1 fruit fly cellular context compared by ENCODE assay signal in the genomic region with DNA sequence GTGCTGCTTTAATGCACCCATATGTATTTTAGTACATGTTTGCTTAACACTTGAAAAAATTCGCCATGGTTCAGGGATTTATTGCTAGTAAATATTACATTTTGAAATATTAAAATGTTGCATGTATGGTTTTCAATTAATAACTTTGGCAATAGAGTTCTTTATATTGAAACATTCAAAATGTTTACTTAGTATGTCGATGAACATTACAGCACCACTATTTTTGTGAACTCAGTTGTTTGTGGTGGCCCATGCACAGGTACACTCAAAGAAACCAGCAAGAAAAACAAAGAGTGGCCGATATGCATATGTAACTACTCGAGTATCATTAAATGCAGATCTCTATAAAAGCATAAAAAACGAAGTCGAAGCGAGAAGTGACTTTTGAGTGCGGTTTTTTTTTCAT.
TF ChIP-seq lines count a peak whose summit lies in the region.

No protein-coding gene starts in this region.

TF ChIP-seq in whole organism, embryonic, 481 proteins besides CTCF, POLR2A, EP300 and RAD21 (continued from another document and continues in another):
- TF ChIP-seq CG9727 (GFP tag; optimal IDR thresholded peaks at IDR 0.05; lab: Kevin White, UChicago) (peak; percentile 52), fd96Cb (tag; optimal IDR thresholded peaks at IDR 0.05; lab: Kevin White, UChicago) (peak; percentile 81), pho (GFP tag; optimal IDR thresholded peaks at IDR 0.05; lab: Kevin White, UChicago) (no peak), CG18599 (GFP tag; optimal IDR thresholded peaks at IDR 0.05; lab: Kevin White, UChicago) (peak; percentile 46), CG13894 (tag; optimal IDR thresholded peaks at IDR 0.05; lab: Kevin White, UChicago) (no peak), so (GFP tag; IDR thresholded peaks at IDR 0.05; lab: Robert Waterston, UW) (peak; percentile 70; the same call in 1 of the 3 replicates), CG16779 (GFP tag; IDR thresholded peaks at IDR 0.05; lab: Robert Waterston, UW) (no peak), CG11093 (GFP tag; IDR thresholded peaks at IDR 0.05; lab: Robert Waterston, UW) (peak; percentile 60; the same call in 1 of the 3 replicates), CG15696 (tag; optimal IDR thresholded peaks at IDR 0.05; lab: Kevin White, UChicago) (peak; percentile 72), Abd-B (GFP tag; optimal IDR thresholded peaks at IDR 0.05; lab: Kevin White, UChicago) (peak; percentile 61), NC2α (GFP tag; optimal IDR thresholded peaks at IDR 0.05; lab: Kevin White, UChicago) (no peak), exex (tag; optimal IDR thresholded peaks at IDR 0.05; lab: Kevin White, UChicago) (no peak), sna (GFP tag; IDR thresholded peaks at IDR 0.05; lab: Robert Waterston, UW; ENCODE audit: partially characterized antibody) (no peak), Doc2 (GFP tag; IDR thresholded peaks at IDR 0.05; lab: Robert Waterston, UW) (no peak), Usf (GFP tag; optimal IDR thresholded peaks at IDR 0.05; lab: Kevin White, UChicago) (no peak), pfk (GFP tag; optimal IDR thresholded peaks at IDR 0.05; lab: Kevin White, UChicago) (no peak), CG6254 (GFP tag; optimal IDR thresholded peaks at IDR 0.05; lab: Kevin White, UChicago) (peak; percentile 46), CkIIα-i1 (GFP tag; IDR thresholded peaks at IDR 0.05; lab: Robert Waterston, UW) (no peak), pnt (GFP tag; optimal IDR thresholded peaks at IDR 0.05; lab: Kevin White, UChicago) (peak; percentile 23), HLH54F (GFP tag; optimal IDR thresholded peaks at IDR 0.05; lab: Kevin White, UChicago) (no peak), wor (GFP tag; IDR thresholded peaks at IDR 0.05; lab: Robert Waterston, UW) (peak; percentile 59), CG7271 (tag; optimal IDR thresholded peaks at IDR 0.05; lab: Kevin White, UChicago) (no peak), Nf-YB (GFP tag; optimal IDR thresholded peaks at IDR 0.05; lab: Kevin White, UChicago) (peak; percentile 32), Camta (GFP tag; optimal IDR thresholded peaks at IDR 0.05; lab: Kevin White, UChicago) (peak; percentile 63), CG11398 (GFP tag; optimal IDR thresholded peaks at IDR 0.05; lab: Kevin White, UChicago) (no peak), otp (GFP tag; IDR thresholded peaks at IDR 0.05; lab: Robert Waterston, UW) (0 out of 3 replicates have a peak, but pooled peaks have one; percentile 51), HmgZ (tag; optimal IDR thresholded peaks at IDR 0.05; lab: Kevin White, UChicago) (no peak), toy (GFP tag; IDR thresholded peaks at IDR 0.05; lab: Robert Waterston, UW) (no peak), dimm (GFP tag; IDR thresholded peaks at IDR 0.05; lab: Robert Waterston, UW) (peak; percentile 48; the same call in 1 of the 2 replicates), odd (GFP tag; optimal IDR thresholded peaks at IDR 0.05; lab: Kevin White, UChicago) (peak; percentile 28), CG42726 (GFP tag; IDR thresholded peaks at IDR 0.05; lab: Robert Waterston, UW; ENCODE audit: partially characterized antibody) (no peak), Med (GFP tag; lab: Kevin White, UChicago) (peak; percentile 85), MBD-R2 (GFP tag; IDR thresholded peaks at IDR 0.05; lab: Robert Waterston, UW) (no peak), CG18262 (tag; optimal IDR thresholded peaks at IDR 0.05; lab: Kevin White, UChicago) (peak; percentile 77), Lim3 (GFP tag; IDR thresholded peaks at IDR 0.05; lab: Robert Waterston, UW) (0 out of 2 replicates have a peak, but pooled peaks have one; percentile 30), inv (GFP tag; IDR thresholded peaks at IDR 0.05; lab: Robert Waterston, UW; ENCODE audit: partially characterized antibody) (no peak), CG2199 (GFP tag; IDR thresholded peaks at IDR 0.05; lab: Robert Waterston, UW) (no peak), CG8359 (GFP tag; optimal IDR thresholded peaks at IDR 0.05; lab: Kevin White, UChicago; ENCODE audit: borderline replicate concordance) (peak; percentile 34), vvl (GFP tag; IDR thresholded peaks at IDR 0.05; lab: Robert Waterston, UW) (peak; percentile 73), Dfd (GFP tag; optimal IDR thresholded peaks at IDR 0.05; lab: Kevin White, UChicago) (no peak), Sin3A (optimal IDR thresholded peaks at IDR 0.05; lab: Kevin White, UChicago) (no peak), grn (GFP tag; optimal IDR thresholded peaks at IDR 0.05; lab: Kevin White, UChicago) (no peak), pzg (GFP tag; optimal IDR thresholded peaks at IDR 0.05; lab: Kevin White, UChicago) (no peak), Hand (GFP tag; optimal IDR thresholded peaks at IDR 0.05; lab: Kevin White, UChicago) (no peak), CG12659 (GFP tag; optimal IDR thresholded peaks at IDR 0.05; lab: Kevin White, UChicago) (peak; percentile 56), Doc3 (GFP tag; IDR thresholded peaks at IDR 0.05; lab: Robert Waterston, UW; ENCODE audit: partially characterized antibody) (no peak), CG13424 (tag; optimal IDR thresholded peaks at IDR 0.05; lab: Kevin White, UChicago) (peak; percentile 73), CG2889 (GFP tag; IDR thresholded peaks at IDR 0.05; lab: Robert Waterston, UW) (no peak), sob (GFP tag; IDR thresholded peaks at IDR 0.05; lab: Robert Waterston, UW) (0 out of 2 replicates have a peak, but pooled peaks have one; percentile 22), CG31365 (tag; optimal IDR thresholded peaks at IDR 0.05; lab: Kevin White, UChicago) (no peak), maf-S (GFP tag; optimal IDR thresholded peaks at IDR 0.05; lab: Kevin White, UChicago) (peak; percentile 7), CG9797 (GFP tag; optimal IDR thresholded peaks at IDR 0.05; lab: Kevin White, UChicago) (no peak), CG2678 (tag; optimal IDR thresholded peaks at IDR 0.05; lab: Kevin White, UChicago) (peak; percentile 76), pan (optimal IDR thresholded peaks at IDR 0.05; lab: Kevin White, UChicago) (no peak), pan (GFP tag; optimal IDR thresholded peaks at IDR 0.05 in 1 of 2, IDR thresholded peaks at IDR 0.05 in 1 of 2) (peak in 1 of 2 experiments; percentile 73), Ptx1 (GFP tag; IDR thresholded peaks at IDR 0.05; lab: Robert Waterston, UW) (peak; percentile 81), hb (GFP tag; IDR thresholded peaks at IDR 0.05; lab: Robert Waterston, UW; ENCODE audit: partially characterized antibody) (no peak), Vsx1 (GFP tag; optimal IDR thresholded peaks at IDR 0.05; lab: Kevin White, UChicago) (no peak), CG15011 (GFP tag; optimal IDR thresholded peaks at IDR 0.05; lab: Kevin White, UChicago) (peak; percentile 36), CG32772 (GFP tag; IDR thresholded peaks at IDR 0.05; lab: Robert Waterston, UW) (peak; percentile 65), CoRest (tag; optimal IDR thresholded peaks at IDR 0.05; lab: Kevin White, UChicago) (peak; percentile 79), Ets97D (GFP tag; optimal IDR thresholded peaks at IDR 0.05; lab: Kevin White, UChicago) (no peak), fd102C (GFP tag; optimal IDR thresholded peaks at IDR 0.05; lab: Kevin White, UChicago) (no peak), jumu (GFP tag; optimal IDR thresholded peaks at IDR 0.05; lab: Kevin White, UChicago) (peak; percentile 38), Gug (GFP tag; IDR thresholded peaks at IDR 0.05; lab: Robert Waterston, UW) (peak; percentile 45; the same call in 2 of the 4 replicates), CG8944 (GFP tag; optimal IDR thresholded peaks at IDR 0.05; lab: Kevin White, UChicago) (peak; percentile 58), CG13123 (GFP tag; optimal IDR thresholded peaks at IDR 0.05; lab: Kevin White, UChicago) (peak; percentile 7), CG13287 (GFP tag; IDR thresholded peaks at IDR 0.05; lab: Robert Waterston, UW; ENCODE audit: partially characterized antibody) (no peak), lmd (GFP tag; IDR thresholded peaks at IDR 0.05; lab: Robert Waterston, UW) (peak; percentile 63), wdn (GFP tag; IDR thresholded peaks at IDR 0.05; lab: Robert Waterston, UW) (no peak), Dp (GFP tag; optimal IDR thresholded peaks at IDR 0.05; lab: Kevin White, UChicago) (no peak), CG10565 (GFP tag; optimal IDR thresholded peaks at IDR 0.05; lab: Kevin White, UChicago) (no peak), CG17361 (GFP tag; IDR thresholded peaks at IDR 0.05; lab: Robert Waterston, UW) (peak; percentile 82), CG11723 (GFP tag; optimal IDR thresholded peaks at IDR 0.05; lab: Kevin White, UChicago) (peak; percentile 38), scrt (GFP tag; optimal IDR thresholded peaks at IDR 0.05; lab: Kevin White, UChicago) (no peak), CG6654 (GFP tag; optimal IDR thresholded peaks at IDR 0.05; lab: Kevin White, UChicago) (no peak), Chrac-16 (GFP tag; optimal IDR thresholded peaks at IDR 0.05; lab: Kevin White, UChicago) (peak; percentile 17), CG16813 (GFP tag; IDR thresholded peaks at IDR 0.05; lab: Robert Waterston, UW; ENCODE audit: partially characterized antibody) (no peak), CG15073 (GFP tag; optimal IDR thresholded peaks at IDR 0.05; lab: Kevin White, UChicago) (no peak), CHES-1-like (GFP tag; optimal IDR thresholded peaks at IDR 0.05; lab: Kevin White, UChicago) (peak; percentile 16), ham (GFP tag; IDR thresholded peaks at IDR 0.05; lab: Robert Waterston, UW) (no peak), CG3163 (GFP tag; optimal IDR thresholded peaks at IDR 0.05; lab: Kevin White, UChicago) (no peak), BtbVII (GFP tag; optimal IDR thresholded peaks at IDR 0.05; lab: Kevin White, UChicago) (peak; percentile 28), CG34376 (GFP tag; optimal IDR thresholded peaks at IDR 0.05; lab: Kevin White, UChicago) (no peak), CG12942 (GFP tag; optimal IDR thresholded peaks at IDR 0.05; lab: Kevin White, UChicago) (peak; percentile 44), CG4328 (GFP tag; optimal IDR thresholded peaks at IDR 0.05; lab: Kevin White, UChicago) (peak; percentile 36), CG12155 (GFP tag; optimal IDR thresholded peaks at IDR 0.05; lab: Kevin White, UChicago) (no peak), Myb (GFP tag; optimal IDR thresholded peaks at IDR 0.05; lab: Kevin White, UChicago) (no peak), Hmx (GFP tag; optimal IDR thresholded peaks at IDR 0.05; lab: Kevin White, UChicago) (no peak), bbx (GFP tag; IDR thresholded peaks at IDR 0.05; lab: Robert Waterston, UW; ENCODE audit: partially characterized antibody) (no peak), psq (GFP tag; optimal IDR thresholded peaks at IDR 0.05; lab: Kevin White, UChicago) (no peak), CG4820 (GFP tag; optimal IDR thresholded peaks at IDR 0.05; lab: Kevin White, UChicago) (peak; percentile 29), CG7745 (tag; optimal IDR thresholded peaks at IDR 0.05; lab: Kevin White, UChicago) (no peak), slou (GFP tag; optimal IDR thresholded peaks at IDR 0.05; lab: Kevin White, UChicago) (no peak), jigr1 (GFP tag; IDR thresholded peaks at IDR 0.05; lab: Robert Waterston, UW) (peak; percentile 51; the same call in 1 of the 3 replicates), zfh1 (GFP tag; IDR thresholded peaks at IDR 0.05; lab: Robert Waterston, UW) (peak; percentile 66; the same call in 2 of the 3 replicates), sc (optimal IDR thresholded peaks at IDR 0.05; lab: Kevin White, UChicago) (no peak), sc (GFP tag; optimal IDR thresholded peaks at IDR 0.05; lab: Kevin White, UChicago) (peak; percentile 66), CG17186 (GFP tag; optimal IDR thresholded peaks at IDR 0.05; lab: Kevin White, UChicago) (peak; percentile 5), nerfin-1 (tag; optimal IDR thresholded peaks at IDR 0.05; lab: Kevin White, UChicago) (peak; percentile 75), ci (GFP tag; IDR thresholded peaks at IDR 0.05; lab: Robert Waterston, UW) (peak; percentile 52; the same call in 1 of the 3 replicates), sqz (GFP tag; optimal IDR thresholded peaks at IDR 0.05; lab: Kevin White, UChicago) (no peak), Elba2 (GFP tag; optimal IDR thresholded peaks at IDR 0.05; lab: Kevin White, UChicago) (no peak), fu2 (GFP tag; optimal IDR thresholded peaks at IDR 0.05; lab: Kevin White, UChicago) (no peak), esg (GFP tag; conservative IDR thresholded peaks at IDR 0.05; lab: Robert Waterston, UW) (peak; percentile 73), pros (GFP tag; optimal IDR thresholded peaks at IDR 0.05; lab: Kevin White, UChicago) (no peak), salm (tag; optimal IDR thresholded peaks at IDR 0.05; lab: Kevin White, UChicago) (peak; percentile 41), CG10267 (tag; optimal IDR thresholded peaks at IDR 0.05; lab: Kevin White, UChicago) (peak; percentile 63), cwo (GFP tag; optimal IDR thresholded peaks at IDR 0.05; lab: Kevin White, UChicago) (peak; percentile 26), YL-1 (GFP tag; optimal IDR thresholded peaks at IDR 0.05; lab: Kevin White, UChicago) (no peak), mld (GFP tag; IDR thresholded peaks at IDR 0.05; lab: Robert Waterston, UW; ENCODE audit: partially characterized antibody) (no peak), unpg (GFP tag; optimal IDR thresholded peaks at IDR 0.05; lab: Kevin White, UChicago) (peak; percentile 72), tio (GFP tag; optimal IDR thresholded peaks at IDR 0.05; lab: Kevin White, UChicago) (peak; percentile 58), CG18476 (GFP tag; optimal IDR thresholded peaks at IDR 0.05; lab: Kevin White, UChicago) (peak; percentile 67), eyg (GFP tag; optimal IDR thresholded peaks at IDR 0.05; lab: Kevin White, UChicago) (no peak), CG17829 (tag; optimal IDR thresholded peaks at IDR 0.05; lab: Kevin White, UChicago) (peak; percentile 69), NC2β (GFP tag; optimal IDR thresholded peaks at IDR 0.05; lab: Kevin White, UChicago) (no peak), lola (GFP tag; optimal IDR thresholded peaks at IDR 0.05; lab: Kevin White, UChicago) (peak in 1 of 3 experiments; percentile 71), CG7786 (GFP tag; optimal IDR thresholded peaks at IDR 0.05; lab: Kevin White, UChicago) (peak; percentile 23), CG14441 (GFP tag; IDR thresholded peaks at IDR 0.05; lab: Robert Waterston, UW) (peak; percentile 84), kni (GFP tag; optimal IDR thresholded peaks at IDR 0.05; lab: Kevin White, UChicago) (no peak), cad (GFP tag; optimal IDR thresholded peaks at IDR 0.05; lab: Kevin White, UChicago) (no peak), CG9437 (GFP tag; optimal IDR thresholded peaks at IDR 0.05; lab: Kevin White, UChicago) (peak; percentile 69), CG8765 (GFP tag; IDR thresholded peaks at IDR 0.05; lab: Robert Waterston, UW) (no peak), Optix (GFP tag; IDR thresholded peaks at IDR 0.05; lab: Robert Waterston, UW) (peak; percentile 60; the same call in 1 of the 3 replicates), CG12219 (GFP tag; optimal IDR thresholded peaks at IDR 0.05; lab: Kevin White, UChicago) (peak; percentile 66), CG13296 (GFP tag; optimal IDR thresholded peaks at IDR 0.05; lab: Kevin White, UChicago) (peak; percentile 17)
